Fruit fly (Drosophila melanogaster) whole organism, embryonic: ENCODE measurements around the gene CG5346.

Source experiments
- CG12071 ChIP-seq: fragments of 200-800 bp; sonication (Bioruptor generic); optimal IDR thresholded peaks from 3 replicates; lab custom pipeline; 2018; ENCODE audit warnings: missing biosample characterization, mild to moderate bottlenecking, missing genetic modification characterization
- CG12391 ChIP-seq: fragments of 200-800 bp; sonication (Bioruptor generic); optimal IDR thresholded peaks from 3 replicates; lab custom pipeline; 2018; ENCODE audit warnings: missing biosample characterization, mild to moderate bottlenecking, missing genetic modification characterization, moderate library complexity
- CG13287 ChIP-seq: fragments of 200-800 bp; sonication (Bioruptor generic); IDR thresholded peaks from 2 replicates; pipeline ENCODE4 v1.3.6; 2022; ENCODE audit warnings: missing biosample characterization, missing genetic modification characterization; ENCODE audit not compliant: partially characterized antibody
- CG14014 ChIP-seq: fragments of 200-800 bp; sonication (Bioruptor generic); IDR thresholded peaks from 2 replicates; pipeline ENCODE4 v1.3.6; 2022; ENCODE audit warnings: missing biosample characterization, missing genetic modification characterization
- CG15073 ChIP-seq: fragments of 200-800 bp; sonication (Bioruptor generic); optimal IDR thresholded peaks from 2 replicates; lab custom pipeline; 2016; ENCODE audit warnings: missing biosample characterization, missing genetic modification characterization
- CG15269 ChIP-seq: fragments of 200-800 bp; sonication (Bioruptor generic); optimal IDR thresholded peaks from 2 replicates; lab custom pipeline; 2018; ENCODE audit warnings: missing biosample characterization, mild to moderate bottlenecking, missing genetic modification characterization, moderate library complexity
- CG15479 ChIP-seq: fragments of 200-800 bp; sonication (Bioruptor generic); optimal IDR thresholded peaks from 3 replicates; lab custom pipeline; 2019; ENCODE audit warnings: missing biosample characterization, mild to moderate bottlenecking, missing genetic modification characterization, moderate library complexity
- CG17912 ChIP-seq: fragments of 200-800 bp; sonication (Bioruptor generic); optimal IDR thresholded peaks from 2 replicates; lab custom pipeline; 2018; ENCODE audit warnings: missing biosample characterization, mild to moderate bottlenecking, missing genetic modification characterization
- CG18764 ChIP-seq: fragments of 200-800 bp; sonication (Bioruptor generic); optimal IDR thresholded peaks from 3 replicates; lab custom pipeline; 2016; ENCODE audit warnings: missing biosample characterization, missing genetic modification characterization
- CG7372 ChIP-seq: fragments of 200-800 bp; sonication (Bioruptor generic); IDR thresholded peaks from 2 replicates; pipeline ENCODE4 v1.3.6; 2022; ENCODE audit warnings: missing biosample characterization, missing genetic modification characterization
- CG9437 ChIP-seq: fragments of 200-800 bp; sonication (Bioruptor generic); optimal IDR thresholded peaks from 2 replicates; lab custom pipeline; 2018; ENCODE audit warnings: missing biosample characterization, mild to moderate bottlenecking, missing genetic modification characterization
- CG9876 ChIP-seq: fragments of 200-800 bp; sonication (Bioruptor generic); optimal IDR thresholded peaks from 2 replicates; lab custom pipeline; 2016; ENCODE audit warnings: missing biosample characterization, missing genetic modification characterization
- Camta ChIP-seq: fragments of 200-800 bp; sonication (Bioruptor generic); optimal IDR thresholded peaks from 2 replicates; lab custom pipeline; 2016; ENCODE audit warnings: missing biosample characterization, missing genetic modification characterization
- Deaf1 ChIP-seq: fragments of 200-800 bp; optimal IDR thresholded peaks from 3 replicates; lab custom pipeline; 2019; ENCODE audit warnings: missing biosample characterization, mild to moderate bottlenecking, missing genetic modification characterization, moderate library complexity
- Dll ChIP-seq: fragments of 200-800 bp; sonication (Bioruptor generic); IDR thresholded peaks from 4 replicates; pipeline ENCODE4 v1.3.6; 2022; ENCODE audit warnings: missing biosample characterization, missing genetic modification characterization; ENCODE audit not compliant: partially characterized antibody
- Dp ChIP-seq: fragments of 200-800 bp; sonication (Bioruptor generic); optimal IDR thresholded peaks from 2 replicates; lab custom pipeline; 2018; ENCODE audit warnings: missing biosample characterization, mild to moderate bottlenecking, missing genetic modification characterization, moderate library complexity
- Drgx ChIP-seq: fragments of 200-800 bp; sonication (Bioruptor generic); IDR thresholded peaks from 2 replicates; pipeline ENCODE4 v1.3.6; 2022; ENCODE audit warnings: missing biosample characterization, missing genetic modification characterization
- Elba2 ChIP-seq: fragments of 200-800 bp; sonication (Bioruptor generic); optimal IDR thresholded peaks from 3 replicates; lab custom pipeline; 2016; ENCODE audit warnings: missing biosample characterization, missing genetic modification characterization
- Ets65A ChIP-seq: fragments of 200-800 bp; sonication (Bioruptor generic); peaks from one replicate; lab custom pipeline; 2016; ENCODE audit warnings: missing biosample characterization, missing genetic modification characterization
- GATAe ChIP-seq: fragments of 200-800 bp; sonication (Bioruptor generic); conservative IDR thresholded peaks from 2 replicates; pipeline ENCODE4 v1.3.6; 2022; ENCODE audit warnings: missing biosample characterization, missing genetic modification characterization
- Gsc ChIP-seq: fragments of 200-800 bp; sonication (Bioruptor generic); IDR thresholded peaks from 2 replicates; pipeline ENCODE4 v1.3.6; 2022; ENCODE audit warnings: missing biosample characterization, missing genetic modification characterization
- HLH4C ChIP-seq: fragments of 200-800 bp; sonication (Bioruptor generic); IDR thresholded peaks from 3 replicates; pipeline ENCODE4 v1.3.6; 2022; ENCODE audit warnings: missing biosample characterization, missing genetic modification characterization; ENCODE audit not compliant: partially characterized antibody
- Lhr ChIP-seq: fragments of 200-800 bp; sonication (Bioruptor generic); optimal IDR thresholded peaks from 3 replicates; lab custom pipeline; 2017; ENCODE audit warnings: mild to moderate bottlenecking, missing biosample characterization, missing genetic modification reagents, missing genetic modification characterization
- Max ChIP-seq: fragments of 200-800 bp; sonication (Bioruptor generic); optimal IDR thresholded peaks from 2 replicates; lab custom pipeline; 2016; ENCODE audit warnings: missing biosample characterization, mild to moderate bottlenecking, missing genetic modification characterization
- Mrtf ChIP-seq: fragments of 200-800 bp; sonication (Bioruptor generic); IDR thresholded peaks from 3 replicates; pipeline ENCODE4 v1.3.6; 2022; ENCODE audit warnings: missing biosample characterization, missing genetic modification characterization
- NFAT ChIP-seq: fragments of 200-800 bp; sonication (Bioruptor generic); IDR thresholded peaks from 2 replicates; pipeline ENCODE4 v1.3.6; 2022; ENCODE audit warnings: missing biosample characterization, missing genetic modification characterization
- YL-1 ChIP-seq: fragments of 200-800 bp; sonication (Bioruptor generic); optimal IDR thresholded peaks from 3 replicates; lab custom pipeline; 2017; ENCODE audit warnings: missing biosample characterization, mild to moderate bottlenecking, missing genetic modification characterization
- bab2 ChIP-seq: fragments of 200-800 bp; sonication (Bioruptor generic); optimal IDR thresholded peaks from 2 replicates; lab custom pipeline; 2016; ENCODE audit warnings: missing biosample characterization, missing genetic modification characterization
- cg ChIP-seq: fragments of 200-800 bp; sonication (Bioruptor generic); optimal IDR thresholded peaks from 3 replicates; lab custom pipeline; 2019; ENCODE audit warnings: missing biosample characterization, mild to moderate bottlenecking, missing genetic modification characterization, moderate library complexity
- chinmo ChIP-seq: fragments of 200-800 bp; sonication (Bioruptor generic); IDR thresholded peaks from 4 replicates; pipeline ENCODE4 v1.3.6; 2022; ENCODE audit warnings: missing biosample characterization, missing genetic modification characterization; ENCODE audit not compliant: partially characterized antibody
- chm ChIP-seq: fragments of 200-800 bp; sonication (Bioruptor generic); IDR thresholded peaks from 2 replicates; pipeline ENCODE4 v1.3.6; 2022; ENCODE audit warnings: missing biosample characterization, missing genetic modification characterization
- crc ChIP-seq: fragments of 200-800 bp; sonication (Bioruptor generic); optimal IDR thresholded peaks from 2 replicates; lab custom pipeline; 2016; ENCODE audit warnings: missing biosample characterization, missing genetic modification characterization
- ftz-f1 ChIP-seq: fragments of 200-800 bp; sonication (Bioruptor generic); optimal IDR thresholded peaks from 2 replicates; lab custom pipeline; 2016; ENCODE audit warnings: missing biosample characterization, missing genetic modification characterization
- gce ChIP-seq: fragments of 200-800 bp; sonication (Bioruptor generic); IDR thresholded peaks from 3 replicates; pipeline ENCODE4 v1.3.6; 2022; ENCODE audit warnings: missing biosample characterization, missing genetic modification characterization
- lab ChIP-seq: fragments of 200-800 bp; sonication (Bioruptor generic); optimal IDR thresholded peaks from 3 replicates; lab custom pipeline; 2017; ENCODE audit warnings: missing biosample characterization, missing genetic modification characterization, mild to moderate bottlenecking, moderate library complexity, missing genetic modification reagents
- mam ChIP-seq: fragments of 200-800 bp; sonication (Bioruptor generic); optimal IDR thresholded peaks from 3 replicates; lab custom pipeline; 2016; ENCODE audit warnings: missing biosample characterization, missing genetic modification characterization
- nau ChIP-seq: fragments of 200-800 bp; sonication (Bioruptor generic); optimal IDR thresholded peaks from 3 replicates; lab custom pipeline; 2017; ENCODE audit warnings: missing biosample characterization, mild to moderate bottlenecking, missing genetic modification characterization, missing genetic modification reagents
- odd ChIP-seq: fragments of 200-800 bp; sonication (Bioruptor generic); optimal IDR thresholded peaks from 2 replicates; lab custom pipeline; 2017; ENCODE audit warnings: missing biosample characterization, mild to moderate bottlenecking, missing genetic modification characterization
- pan ChIP-seq, 4 experiments: fragments of >200 bp in 3 of 4; fragments of 200-800 bp in 1 of 4; sonication (Bioruptor generic) in 1 of 4; optimal IDR thresholded peaks in 3 of 4; IDR thresholded peaks in 1 of 4; 2 replicates each; pipeline versions ENCODE4 v1.3.6 to Lab custom; 2017 to 2022; ENCODE audit warnings: missing biosample characterization in 2 of 4, missing genetic modification characterization in 2 of 4, mixed read lengths in 1 of 4
- phol ChIP-seq: fragments of 200-800 bp; sonication (Bioruptor generic); optimal IDR thresholded peaks from 3 replicates; lab custom pipeline; 2018; ENCODE audit warnings: missing biosample characterization, mild to moderate bottlenecking, missing genetic modification characterization, moderate library complexity
- pnt ChIP-seq: fragments of 200-800 bp; sonication (Bioruptor generic); optimal IDR thresholded peaks from 3 replicates; lab custom pipeline; 2016; ENCODE audit warnings: missing biosample characterization, missing genetic modification characterization
- row ChIP-seq: fragments of 200-800 bp; sonication (Bioruptor generic); IDR thresholded peaks from 3 replicates; pipeline ENCODE4 v1.3.6; 2022; ENCODE audit warnings: missing biosample characterization, missing genetic modification characterization
- run ChIP-seq: fragments of 200-800 bp; sonication (Bioruptor generic); optimal IDR thresholded peaks from 3 replicates; lab custom pipeline; 2018; ENCODE audit warnings: missing biosample characterization, mild to moderate bottlenecking, missing genetic modification characterization
- sd ChIP-seq: fragments of 200-800 bp; sonication (Bioruptor generic); optimal IDR thresholded peaks from 3 replicates; lab custom pipeline; 2018; ENCODE audit warnings: missing biosample characterization, mild to moderate bottlenecking, missing genetic modification characterization, moderate library complexity
- sens ChIP-seq: fragments of 200-800 bp; sonication (Bioruptor generic); peaks from one replicate; lab custom pipeline; 2016; ENCODE audit warnings: missing biosample characterization, missing genetic modification characterization
- sim ChIP-seq: fragments of 200-800 bp; sonication (Bioruptor generic); IDR thresholded peaks from 2 replicates; pipeline ENCODE4 v1.3.6; 2022; ENCODE audit warnings: missing biosample characterization, missing genetic modification characterization
- sob ChIP-seq: fragments of 200-800 bp; sonication (Bioruptor generic); IDR thresholded peaks from 2 replicates; pipeline ENCODE4 v1.3.6; 2022; ENCODE audit warnings: missing biosample characterization, missing genetic modification characterization
- tap ChIP-seq: fragments of 200-800 bp; optimal IDR thresholded peaks from 3 replicates; lab custom pipeline; 2019; ENCODE audit warnings: missing biosample characterization, mild to moderate bottlenecking, missing genetic modification characterization, moderate library complexity
- usp ChIP-seq: fragments of >200 bp; optimal IDR thresholded peaks from 2 replicates; lab custom pipeline; 2017; ENCODE audit warnings: missing biosample characterization, missing genetic modification characterization
- zen2 ChIP-seq: fragments of 200-800 bp; sonication (Bioruptor generic); IDR thresholded peaks from 3 replicates; pipeline ENCODE4 v1.3.6; 2022; ENCODE audit warnings: missing biosample characterization, missing genetic modification characterization; ENCODE audit not compliant: partially characterized antibody

Gene CG5346

DNA sequence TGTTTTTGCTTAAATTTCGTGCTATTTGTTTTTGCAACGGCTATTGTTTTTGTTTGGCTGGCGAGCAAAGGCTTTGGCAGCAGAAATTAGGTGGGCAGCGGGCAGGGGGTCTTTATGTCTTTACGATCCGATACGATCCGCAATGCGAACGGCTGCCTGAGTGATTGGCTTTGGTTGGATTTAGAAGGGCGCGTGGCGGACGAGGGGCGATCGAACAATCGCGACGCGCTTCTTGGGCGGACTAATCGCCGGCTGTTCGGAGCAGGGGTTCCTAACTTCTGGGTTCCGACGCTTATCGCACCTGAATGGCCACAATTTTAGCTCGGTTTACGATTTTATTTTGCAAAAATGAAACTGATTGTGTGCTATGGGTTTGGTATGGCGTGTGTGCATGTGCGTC lies 1.3 kb downstream of the CG5346 start (continued):
- TF ChIP-seq usp (no peak), CG15479 (GFP tag; lab: Kevin White, UChicago) (no peak), nau (GFP tag; lab: Kevin White, UChicago) (no peak), cg (GFP tag; lab: Kevin White, UChicago) (no peak), CG13287 (no peak), row (GFP tag; lab: Robert Waterston, UW) (peak; percentile 7; the same call in 1 of the 3 replicates), GATAe (GFP tag; lab: Robert Waterston, UW) (peak; percentile 28; the same call in 1 of the 2 replicates), CG17912 (GFP tag; lab: Kevin White, UChicago) (no peak), phol (tag; lab: Kevin White, UChicago) (no peak), Ets65A (GFP tag; lab: Kevin White, UChicago) (peak; percentile 36), sob (GFP tag; lab: Robert Waterston, UW) (0 out of 2 replicates have a peak, but pooled peaks have one; percentile 16), pan (optimal IDR thresholded peaks at IDR 0.05; lab: Kevin White, UChicago) (no peak), pan (GFP tag; optimal IDR thresholded peaks at IDR 0.05 in 1 of 2, IDR thresholded peaks at IDR 0.05 in 1 of 2) (no peak), lab (GFP tag; lab: Kevin White, UChicago) (peak; percentile 1), mam (no peak), CG14014 (GFP tag; lab: Robert Waterston, UW) (no peak), CG12071 (no peak), CG7372 (GFP tag; lab: Robert Waterston, UW) (no peak), zen2 (GFP tag; lab: Robert Waterston, UW) (peak; percentile 27; the same call in 2 of the 3 replicates), YL-1 (no peak), Deaf1 (tag; lab: Kevin White, UChicago) (peak; percentile 58), Max (GFP tag; lab: Kevin White, UChicago) (no peak), bab2 (GFP tag; lab: Kevin White, UChicago) (no peak), Gsc (GFP tag; lab: Robert Waterston, UW) (no peak), sim (GFP tag; lab: Robert Waterston, UW) (no peak), sd (tag; lab: Kevin White, UChicago) (peak; percentile 81), tap (no peak), CG18764 (no peak), chinmo (GFP tag; lab: Robert Waterston, UW) (0 out of 4 replicates have a peak, but pooled peaks have one; percentile 33), HLH4C (0 out of 3 replicates have a peak, but pooled peaks have one; percentile 17), NFAT (0 out of 2 replicates have a peak, but pooled peaks have one; percentile 7)

DNA sequence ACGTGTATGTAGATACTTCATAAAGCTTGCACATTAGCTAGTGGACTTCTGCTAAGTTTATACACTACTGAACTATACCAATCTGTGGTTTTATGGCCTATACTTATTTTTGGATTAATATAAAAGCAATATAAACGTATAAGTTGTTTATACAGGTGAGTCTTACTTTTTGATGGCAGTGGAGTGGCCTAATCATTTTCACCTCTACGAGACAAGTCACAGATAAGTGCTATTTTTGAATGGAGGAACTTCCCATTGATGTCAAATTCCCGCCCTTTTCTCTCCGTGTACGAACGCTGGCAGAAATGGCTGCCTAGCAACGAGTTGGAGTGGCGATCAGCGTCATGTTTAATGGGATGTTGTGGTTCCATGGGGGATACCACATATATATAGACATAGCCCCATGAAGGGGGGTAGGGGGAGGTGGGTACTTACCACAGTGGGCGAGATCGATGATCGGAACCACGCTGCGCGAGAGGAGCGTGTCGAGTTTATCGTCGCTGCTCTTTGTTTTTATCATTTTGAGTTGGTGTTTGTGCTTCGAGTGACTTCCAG lies 2.0 kb downstream of the CG5346 start:
- TF ChIP-seq Dll (GFP tag; lab: Robert Waterston, UW) (no peak), run (tag; lab: Kevin White, UChicago) (no peak), crc (no peak), chm (GFP tag; lab: Robert Waterston, UW) (peak; percentile 62; the same call in 1 of the 2 replicates), CG15269 (tag; lab: Kevin White, UChicago) (peak; percentile 29), Lhr (GFP tag; lab: Kevin White, UChicago) (no peak), CG14014 (GFP tag; lab: Robert Waterston, UW) (no peak; the same call in 1 of the 2 replicates), Elba2 (GFP tag; lab: Kevin White, UChicago) (no peak), CG9876 (GFP tag; lab: Kevin White, UChicago) (no peak), sens (GFP tag; lab: Kevin White, UChicago) (peak; percentile 72), ftz-f1 (GFP tag; lab: Kevin White, UChicago) (no peak), gce (GFP tag; lab: Robert Waterston, UW) (no peak), Drgx (0 out of 2 replicates have a peak, but pooled peaks have one; percentile 19), Mrtf (GFP tag; lab: Robert Waterston, UW) (0 out of 3 replicates have a peak, but pooled peaks have one; percentile 28), CG15073 (GFP tag; lab: Kevin White, UChicago) (no peak), pnt (no peak), Dp (GFP tag; lab: Kevin White, UChicago) (no peak), CG12391 (tag; lab: Kevin White, UChicago) (peak; percentile 10), CG18764 (peak; percentile 6), Camta (peak; percentile 3), CG9437 (GFP tag; lab: Kevin White, UChicago) (peak; percentile 10), odd (GFP tag; lab: Kevin White, UChicago) (no peak)
